Fruit fly (Drosophila melanogaster) whole organism, adult: ENCODE measurements around the gene Cyp28c1.
A peak's percentile ranks its signal among the peaks of the same experiment; 100 is the strongest.

ENCODE experiments used
- CG11617 ChIP-seq: fragments of 200-800 bp; sonication (Bioruptor generic); optimal IDR thresholded peaks from 2 replicates; lab custom pipeline; 2017; ENCODE audit warnings: mild to moderate bottlenecking, missing biosample characterization, missing genetic modification reagents, missing genetic modification characterization
- CG12768 ChIP-seq: fragments of 200-800 bp; sonication (Bioruptor generic); optimal IDR thresholded peaks from 2 replicates; lab custom pipeline; 2017; ENCODE audit warnings: missing biosample characterization, missing genetic modification characterization, mild to moderate bottlenecking, moderate library complexity, missing genetic modification reagents
- CG14711 ChIP-seq: fragments of 200-800 bp; sonication (Bioruptor generic); optimal IDR thresholded peaks from 2 replicates; lab custom pipeline; 2018; ENCODE audit warnings: missing biosample characterization, mild to moderate bottlenecking, missing genetic modification characterization, moderate library complexity
- CG1620 ChIP-seq: fragments of 200-800 bp; sonication (Bioruptor generic); optimal IDR thresholded peaks from 2 replicates; lab custom pipeline; 2016; ENCODE audit warnings: missing biosample characterization, missing genetic modification characterization
- CG33017 ChIP-seq: fragments of 200-800 bp; sonication (Bioruptor generic); optimal IDR thresholded peaks from 2 replicates; lab custom pipeline; 2018; ENCODE audit warnings: missing biosample characterization, mild to moderate bottlenecking, missing genetic modification characterization, moderate library complexity
- CG5204 ChIP-seq: fragments of 200-800 bp; sonication (Bioruptor generic); optimal IDR thresholded peaks from 2 replicates; lab custom pipeline; 2016; ENCODE audit warnings: missing biosample characterization, missing genetic modification characterization
- CG7045 ChIP-seq: fragments of 200-800 bp; sonication (Bioruptor generic); optimal IDR thresholded peaks from 2 replicates; lab custom pipeline; 2017; ENCODE audit warnings: missing biosample characterization, mild to moderate bottlenecking, missing genetic modification characterization
- CG7101 ChIP-seq: fragments of 200-800 bp; sonication (Bioruptor generic); optimal IDR thresholded peaks from 2 replicates; lab custom pipeline; 2018; ENCODE audit warnings: missing biosample characterization, mild to moderate bottlenecking, missing genetic modification characterization, moderate library complexity
- Clk ChIP-seq: fragments of 200-800 bp; sonication (Bioruptor generic); optimal IDR thresholded peaks from 2 replicates; lab custom pipeline; 2017; ENCODE audit warnings: missing biosample characterization, missing genetic modification characterization
- Crg-1 ChIP-seq: fragments of 200-800 bp; sonication (Bioruptor generic); optimal IDR thresholded peaks from 2 replicates; lab custom pipeline; 2016; ENCODE audit warnings: missing biosample characterization, missing genetic modification characterization
- Hr96 ChIP-seq: fragments of 200-800 bp; sonication (Bioruptor generic); optimal IDR thresholded peaks from 2 replicates; lab custom pipeline; 2016; ENCODE audit warnings: missing biosample characterization, missing genetic modification characterization
- Mnt ChIP-seq: fragments of 200-800 bp; sonication (Bioruptor generic); optimal IDR thresholded peaks from 2 replicates; lab custom pipeline; 2016; ENCODE audit warnings: missing biosample characterization, mild to moderate bottlenecking, missing genetic modification characterization
- bab1 ChIP-seq: fragments of 200-800 bp; sonication (Bioruptor generic); optimal IDR thresholded peaks from 3 replicates; lab custom pipeline; 2019; ENCODE audit warnings: missing biosample characterization, mild to moderate bottlenecking, missing genetic modification characterization, moderate library complexity
- cic ChIP-seq: fragments of 200-800 bp; sonication (Bioruptor generic); optimal IDR thresholded peaks from 2 replicates; lab custom pipeline; 2017; ENCODE audit warnings: missing biosample characterization, mild to moderate bottlenecking, missing genetic modification characterization, moderate library complexity
- cnc ChIP-seq, 2 experiments: fragments of >200 bp; optimal IDR thresholded peaks; 2 replicates each; lab custom pipeline; 2017
- kay ChIP-seq: fragments of 200-800 bp; sonication (Bioruptor generic); peaks from one replicate; lab custom pipeline; 2016; ENCODE audit warnings: missing biosample characterization, missing genetic modification characterization, borderline replicate concordance
- ovo ChIP-seq: fragments of 200-800 bp; sonication (Bioruptor generic); optimal IDR thresholded peaks from 2 replicates; lab custom pipeline; 2016; ENCODE audit warnings: missing biosample characterization, missing genetic modification characterization
- pad ChIP-seq: fragments of 200-800 bp; sonication (Bioruptor generic); optimal IDR thresholded peaks from 3 replicates; lab custom pipeline; 2017; ENCODE audit warnings: missing biosample characterization, missing genetic modification characterization, mild to moderate bottlenecking, moderate library complexity, missing genetic modification reagents
- tj ChIP-seq: fragments of 200-800 bp; sonication (Bioruptor generic); optimal IDR thresholded peaks from 3 replicates; lab custom pipeline; 2017; ENCODE audit warnings: missing biosample characterization, mild to moderate bottlenecking, missing genetic modification characterization, moderate library complexity
- toe ChIP-seq: fragments of 200-800 bp; sonication (Bioruptor generic); optimal IDR thresholded peaks from 2 replicates; lab custom pipeline; 2016; ENCODE audit warnings: missing biosample characterization, missing genetic modification characterization

Cyp28c1 gene

DNA sequence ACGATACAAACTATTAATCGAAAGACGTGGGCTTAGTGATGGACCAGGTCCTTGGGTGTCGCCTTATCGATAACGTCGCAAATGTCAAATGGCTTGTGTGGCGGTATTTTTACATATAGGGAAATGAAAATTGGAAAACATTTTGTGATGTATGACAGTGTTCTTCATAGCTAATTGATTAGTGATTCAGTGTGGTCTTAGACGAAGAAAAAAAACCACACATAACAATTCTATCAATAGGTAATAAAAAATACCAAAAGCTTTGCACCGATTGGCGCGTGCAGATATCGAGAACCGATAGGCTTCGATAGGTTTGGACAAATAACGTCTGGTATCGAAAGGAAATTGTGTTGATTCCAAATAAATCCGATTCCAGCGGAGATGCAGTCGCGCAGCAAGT is 29.5 kb downstream of the Cyp28c1 start, which contains the start of the genes Nrd1 and CG1847:
Gene Nrd1, minus strand, starts transcription at position 28 of the 400 bp plus-strand sequence.
Gene CG1847, plus strand, starts transcription at position 305 of the 400 bp plus-strand sequence.
- TF ChIP-seq CG14711 (tag; lab: Kevin White, UChicago): no peak
- TF ChIP-seq ovo (GFP tag; lab: Kevin White, UChicago): no peak
- TF ChIP-seq CG12768 (GFP tag; lab: Kevin White, UChicago): no peak
- TF ChIP-seq CG33017 (tag; lab: Kevin White, UChicago): no peak
- no peak for TF ChIP-seq CG7101 (tag; lab: Kevin White, UChicago)
- no peak for TF ChIP-seq kay (GFP tag; lab: Kevin White, UChicago)
- no peak for TF ChIP-seq cnc (optimal IDR thresholded peaks at IDR 0.05; lab: Kevin White, UChicago)
- TF ChIP-seq CG11617 (GFP tag; lab: Kevin White, UChicago): no peak
- no peak for TF ChIP-seq tj
- TF ChIP-seq CG1620 (GFP tag; lab: Kevin White, UChicago): no peak
- TF ChIP-seq CG5204: no peak
- no peak for TF ChIP-seq cic (GFP tag; lab: Kevin White, UChicago)

DNA sequence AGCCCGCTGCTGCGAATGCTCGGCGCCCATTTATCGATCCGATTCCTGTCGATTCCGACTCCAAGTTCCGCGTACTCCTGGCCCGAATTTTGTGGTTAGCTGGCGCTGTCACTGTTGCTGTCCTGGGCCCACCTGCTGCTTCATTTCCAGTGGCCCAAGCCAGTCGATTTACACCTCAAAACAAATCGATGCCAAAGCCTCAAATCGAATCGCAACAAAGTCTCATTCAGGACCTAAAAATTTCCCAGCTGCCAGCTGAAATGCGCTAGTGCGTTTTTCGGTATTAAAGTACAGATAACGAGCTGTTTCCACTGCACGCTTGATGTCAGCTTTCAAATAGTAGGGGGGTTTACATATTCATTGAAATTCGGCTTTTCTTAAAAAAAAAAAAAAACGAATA is 33.1 kb downstream of the Cyp28c1 start, which contains the start of gene BORCS5:
Gene BORCS5, minus strand, starts transcription at position 263 of the 400 bp plus-strand sequence.
- TF ChIP-seq Hr96 (GFP tag; lab: Kevin White, UChicago) (no peak), CG1620 (GFP tag; lab: Kevin White, UChicago) (peak; percentile 18)

DNA sequence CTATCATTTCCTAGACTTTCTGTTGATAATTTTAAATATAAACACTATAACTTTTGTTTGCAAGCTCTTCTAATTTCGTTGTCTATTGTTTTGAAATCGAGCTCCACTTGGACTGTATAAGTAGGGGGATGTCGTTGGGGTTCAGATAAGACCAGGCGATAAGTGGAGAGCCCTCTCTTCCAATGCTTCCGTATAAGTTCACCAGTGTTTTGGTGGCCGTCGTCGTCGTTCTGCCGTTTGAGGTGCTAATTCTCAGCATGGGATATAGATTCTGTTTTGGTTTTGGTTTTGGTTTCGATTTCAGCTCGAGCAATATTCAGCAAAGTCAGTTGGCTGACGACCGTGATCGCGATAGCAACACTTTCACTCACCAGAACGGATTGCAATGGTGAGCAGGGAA is 33.7 kb downstream of the Cyp28c1 start, which contains the start of gene CG15739:
Gene CG15739, plus strand, starts transcription at position 204 of the 400 bp plus-strand sequence.
- no peak for TF ChIP-seq kay (GFP tag; lab: Kevin White, UChicago)
- TF ChIP-seq pad (GFP tag; lab: Kevin White, UChicago): peak; percentile 95
- TF ChIP-seq CG11617 (GFP tag; lab: Kevin White, UChicago): no peak
- no peak for TF ChIP-seq bab1
- TF ChIP-seq cnc (optimal IDR thresholded peaks at IDR 0.05; lab: Kevin White, UChicago): no peak
- no peak for TF ChIP-seq CG7101 (tag; lab: Kevin White, UChicago)
- no peak for TF ChIP-seq CG5204
- peak; percentile 9 for TF ChIP-seq cic (GFP tag; lab: Kevin White, UChicago)
- no peak for TF ChIP-seq Clk (GFP tag; lab: Kevin White, UChicago)
- TF ChIP-seq CG33017 (tag; lab: Kevin White, UChicago): no peak
- no peak for TF ChIP-seq Crg-1 (GFP tag; lab: Kevin White, UChicago)
- no peak for TF ChIP-seq toe (GFP tag; lab: Kevin White, UChicago)
- TF ChIP-seq ovo (GFP tag; lab: Kevin White, UChicago): no peak
- TF ChIP-seq CG1620 (GFP tag; lab: Kevin White, UChicago): no peak
- TF ChIP-seq Mnt (GFP tag; lab: Kevin White, UChicago): peak; percentile 17

DNA sequence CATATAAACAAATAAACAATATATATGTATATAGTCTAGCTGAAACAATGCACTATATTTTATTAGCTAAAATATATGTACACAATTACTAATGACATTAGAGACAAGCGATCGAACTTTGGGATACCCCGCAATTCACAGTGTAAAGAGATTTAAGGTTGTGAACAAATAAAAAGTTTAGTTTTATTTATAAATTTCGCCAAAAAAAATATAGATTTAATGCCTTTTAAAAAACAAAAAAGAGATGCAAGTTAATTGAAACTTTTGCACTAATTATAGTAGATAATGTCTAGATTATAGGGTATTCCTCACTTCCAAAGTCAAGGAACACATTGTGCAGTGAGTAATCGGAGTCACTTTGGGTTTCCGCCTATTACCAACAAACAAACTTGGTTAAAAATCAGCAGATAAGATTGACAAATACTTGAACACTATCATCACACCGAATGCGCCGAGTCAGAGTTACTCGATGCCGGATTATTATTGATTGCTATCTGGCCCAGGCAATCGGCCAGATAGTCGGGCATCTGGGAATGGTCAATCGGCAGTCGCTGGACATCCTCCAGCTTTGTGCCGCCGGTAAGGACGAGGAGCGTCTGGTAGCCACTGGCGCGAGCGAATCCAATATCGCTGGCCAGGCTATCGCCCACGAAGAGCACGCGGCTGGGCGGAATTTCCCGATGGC is 35.9 kb downstream of the Cyp28c1 start:
- TF ChIP-seq CG11617 (GFP tag; lab: Kevin White, UChicago) (peak; percentile 3), ovo (GFP tag; lab: Kevin White, UChicago) (no peak), tj (no peak), cic (GFP tag; lab: Kevin White, UChicago) (no peak), pad (GFP tag; lab: Kevin White, UChicago) (no peak), CG33017 (tag; lab: Kevin White, UChicago) (no peak), toe (GFP tag; lab: Kevin White, UChicago) (no peak), bab1 (no peak), CG1620 (GFP tag; lab: Kevin White, UChicago) (no peak), CG5204 (no peak), Crg-1 (GFP tag; lab: Kevin White, UChicago) (no peak), CG7101 (tag; lab: Kevin White, UChicago) (peak; percentile 35), CG12768 (GFP tag; lab: Kevin White, UChicago) (no peak), kay (GFP tag; lab: Kevin White, UChicago) (no peak), CG7045 (GFP tag; lab: Kevin White, UChicago) (no peak), Clk (GFP tag; lab: Kevin White, UChicago) (no peak)

DNA sequence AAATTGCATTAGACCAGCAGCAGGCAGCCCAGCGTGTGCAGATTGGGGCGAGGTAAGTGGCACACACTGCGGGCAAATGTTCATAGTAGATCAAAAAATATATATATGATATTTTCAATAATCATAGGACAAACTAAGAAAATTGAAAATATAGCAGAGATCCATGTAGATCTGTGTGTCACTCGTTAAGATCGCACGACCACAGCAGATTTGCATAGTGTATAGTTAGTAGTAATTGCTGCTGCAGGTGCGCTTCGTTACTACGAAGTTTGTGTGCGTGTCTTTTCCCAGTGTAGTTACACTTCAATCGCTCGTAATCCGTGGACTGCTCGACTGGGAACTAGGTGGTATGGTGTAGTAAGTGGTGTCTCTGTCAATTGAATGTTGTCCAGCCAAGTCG is 37.8 kb downstream of the Cyp28c1 start, which contains the start of gene CG10352:
Gene CG10352, minus strand, starts transcription at position 4 of the 400 bp plus-strand sequence.
- TF ChIP-seq Mnt (GFP tag; lab: Kevin White, UChicago): peak; percentile 30
- peak; percentile 23 for TF ChIP-seq CG7101 (tag; lab: Kevin White, UChicago)
- peak; percentile 20 for TF ChIP-seq tj
- peak; percentile 31 for TF ChIP-seq CG12768 (GFP tag; lab: Kevin White, UChicago)
- TF ChIP-seq CG11617 (GFP tag; lab: Kevin White, UChicago): peak; percentile 22
- no peak for TF ChIP-seq Hr96 (GFP tag; lab: Kevin White, UChicago)

DNA sequence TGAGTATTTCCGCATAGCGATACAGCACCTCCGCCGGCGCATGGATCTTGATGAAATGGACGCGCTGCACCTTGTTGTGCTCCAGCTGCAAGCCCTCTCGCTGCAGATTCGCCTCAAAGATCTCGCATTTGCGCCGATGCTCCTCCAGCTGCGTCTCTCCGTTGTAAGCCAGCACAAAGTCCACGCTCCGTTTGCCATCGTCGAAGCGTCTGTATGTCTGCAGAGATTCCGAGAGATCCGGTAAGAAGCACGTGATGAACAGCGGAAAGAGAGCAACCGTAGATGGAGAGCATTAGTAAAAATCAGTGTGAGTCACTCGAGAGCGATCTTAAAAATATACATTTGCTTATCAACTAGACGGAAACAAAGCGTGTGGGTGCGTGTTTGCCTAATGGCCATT is 42.3 kb downstream of the Cyp28c1 start:
- TF ChIP-seq CG12768 (GFP tag; lab: Kevin White, UChicago): no peak
- TF ChIP-seq CG7045 (GFP tag; lab: Kevin White, UChicago): no peak
